Fruit fly (Drosophila melanogaster): Measurements from ENCODE around the gene Flo2.

Flo2 gene

dm6 chrX:14839739-14840347, 667 bp downstream of the Flo2 start (continued):
- TF ChIP-seq Hsf (GFP tag; optimal IDR thresholded peaks at IDR 0.05) (peak; percentile 53), Mrtf (GFP tag; IDR thresholded peaks at IDR 0.05) (peak; percentile 62; the same call in 2 of the 3 replicates), CG1024 (GFP tag; IDR thresholded peaks at IDR 0.05) (no peak), HmgZ (tag; optimal IDR thresholded peaks at IDR 0.05) (peak; percentile 61), Eip74EF (GFP tag; optimal IDR thresholded peaks at IDR 0.05) (no peak), CG18599 (GFP tag; optimal IDR thresholded peaks at IDR 0.05) (peak; percentile 71), Neu2 (GFP tag; optimal IDR thresholded peaks at IDR 0.05; ENCODE audit: borderline replicate concordance) (no peak), pnt (GFP tag; optimal IDR thresholded peaks at IDR 0.05) (no peak), Hr3 (GFP tag; optimal IDR thresholded peaks at IDR 0.05) (peak; percentile 14), dati (GFP tag; IDR thresholded peaks at IDR 0.05) (no peak), CG10654 (GFP tag; optimal IDR thresholded peaks at IDR 0.05) (no peak), CG1647 (GFP tag; optimal IDR thresholded peaks at IDR 0.05) (peak; percentile 7), Chrac-16 (GFP tag; optimal IDR thresholded peaks at IDR 0.05) (no peak), CG31224 (GFP tag; IDR thresholded peaks at IDR 0.05) (peak; percentile 47), CG6272 (GFP tag; IDR thresholded peaks at IDR 0.05) (no peak), CG17912 (GFP tag; optimal IDR thresholded peaks at IDR 0.05) (no peak), CG7987 (GFP tag; optimal IDR thresholded peaks at IDR 0.05) (no peak), CG4282 (GFP tag; optimal IDR thresholded peaks at IDR 0.05) (peak; percentile 47), tx (GFP tag; optimal IDR thresholded peaks at IDR 0.05) (no peak), fd3F (GFP tag; optimal IDR thresholded peaks at IDR 0.05) (peak; percentile 17), Nf-YA (GFP tag; IDR thresholded peaks at IDR 0.05) (0 out of 2 replicates have a peak, but pooled peaks have one; percentile 7), CG4730 (GFP tag; IDR thresholded peaks at IDR 0.05) (peak; percentile 12; the same call in 1 of the 2 replicates), Rx (GFP tag; IDR thresholded peaks at IDR 0.05) (no peak), lbe (GFP tag; optimal IDR thresholded peaks at IDR 0.05) (no peak), Fer3 (tag; optimal IDR thresholded peaks at IDR 0.05) (peak; percentile 54), CG10979 (tag; optimal IDR thresholded peaks at IDR 0.05) (no peak), CG10321 (GFP tag; IDR thresholded peaks at IDR 0.05) (no peak), Elba2 (GFP tag; optimal IDR thresholded peaks at IDR 0.05) (no peak), CG2120 (GFP tag; optimal IDR thresholded peaks at IDR 0.05) (peak; percentile 81), bigmax (GFP tag; optimal IDR thresholded peaks at IDR 0.05) (no peak), E2f1 (GFP tag; IDR thresholded peaks at IDR 0.05) (peak; percentile 14; the same call in 1 of the 2 replicates), Side (GFP tag; optimal IDR thresholded peaks at IDR 0.05) (peak; percentile 40), CG32532 (GFP tag; IDR thresholded peaks at IDR 0.05) (peak; percentile 78), CG12299 (tag; optimal IDR thresholded peaks at IDR 0.05) (peak; percentile 7), HLH54F (GFP tag; optimal IDR thresholded peaks at IDR 0.05) (peak; percentile 42), CG8944 (GFP tag; optimal IDR thresholded peaks at IDR 0.05) (peak; percentile 49), cad (GFP tag; optimal IDR thresholded peaks at IDR 0.05) (no peak), eyg (GFP tag; optimal IDR thresholded peaks at IDR 0.05) (peak; percentile 28), en (GFP tag; optimal IDR thresholded peaks at IDR 0.05) (no peak), Bgb (GFP tag; IDR thresholded peaks at IDR 0.05; ENCODE audit: partially characterized antibody) (no peak), CG5180 (GFP tag; optimal IDR thresholded peaks at IDR 0.05) (no peak), HLH3B (GFP tag; IDR thresholded peaks at IDR 0.05) (peak; percentile 51; the same call in 1 of the 2 replicates), NFAT (GFP tag; IDR thresholded peaks at IDR 0.05) (peak; percentile 66; the same call in 1 of the 2 replicates), CG17328 (GFP tag; IDR thresholded peaks at IDR 0.05) (peak; percentile 66), nerfin-1 (tag; optimal IDR thresholded peaks at IDR 0.05) (peak; percentile 26), mam (GFP tag; optimal IDR thresholded peaks at IDR 0.05) (peak; percentile 60), ci (GFP tag; IDR thresholded peaks at IDR 0.05) (peak; percentile 67; the same call in 2 of the 3 replicates), CG15479 (GFP tag; optimal IDR thresholded peaks at IDR 0.05) (no peak), Dbx (GFP tag; IDR thresholded peaks at IDR 0.05) (0 out of 3 replicates have a peak, but pooled peaks have one; percentile 51), CG12219 (GFP tag; optimal IDR thresholded peaks at IDR 0.05) (peak; percentile 4)
